Fruit fly (Drosophila melanogaster) whole organism, wandering third instar larva: ENCODE data around the gene pcm.
A peak's percentile ranks its signal among the peaks of the same experiment; 100 is the strongest.

ENCODE experiments used
- CG32264 ChIP-seq: fragments of 200-800 bp; sonication (Bioruptor generic); optimal IDR thresholded peaks from 2 replicates; lab custom pipeline; 2016; ENCODE audit warnings: missing biosample characterization, missing genetic modification characterization
- Dfd ChIP-seq: fragments of >200 bp; optimal IDR thresholded peaks from 2 replicates; lab custom pipeline; 2017; ENCODE audit warnings: missing biosample characterization, missing genetic modification characterization
- Myc ChIP-seq: fragments of >200 bp; optimal IDR thresholded peaks from 2 replicates; lab custom pipeline; 2017
- Rel ChIP-seq, 2 experiments: fragments of 200-800 bp; sonication (Bioruptor generic) in 1 of 2; optimal IDR thresholded peaks; 2 replicates in 1 of 2; 3 replicates in 1 of 2; lab custom pipeline; 2016 to 2019; ENCODE audit warnings: mild to moderate bottlenecking in 2 of 2, missing biosample characterization in 2 of 2, missing genetic modification characterization in 2 of 2, moderate library complexity in 1 of 2
- jim ChIP-seq: fragments of 175-275, 200-325 bp; sonication (Bioruptor generic); optimal IDR thresholded peaks from 2 replicates; lab custom pipeline; 2016; ENCODE audit warnings: missing biosample characterization, mild to moderate bottlenecking, missing genetic modification characterization
- psq ChIP-seq: fragments of 200-800 bp; sonication (Bioruptor generic); optimal IDR thresholded peaks from 3 replicates; lab custom pipeline; 2017; ENCODE audit warnings: missing biosample characterization, mild to moderate bottlenecking, missing genetic modification characterization, moderate library complexity

DNA sequence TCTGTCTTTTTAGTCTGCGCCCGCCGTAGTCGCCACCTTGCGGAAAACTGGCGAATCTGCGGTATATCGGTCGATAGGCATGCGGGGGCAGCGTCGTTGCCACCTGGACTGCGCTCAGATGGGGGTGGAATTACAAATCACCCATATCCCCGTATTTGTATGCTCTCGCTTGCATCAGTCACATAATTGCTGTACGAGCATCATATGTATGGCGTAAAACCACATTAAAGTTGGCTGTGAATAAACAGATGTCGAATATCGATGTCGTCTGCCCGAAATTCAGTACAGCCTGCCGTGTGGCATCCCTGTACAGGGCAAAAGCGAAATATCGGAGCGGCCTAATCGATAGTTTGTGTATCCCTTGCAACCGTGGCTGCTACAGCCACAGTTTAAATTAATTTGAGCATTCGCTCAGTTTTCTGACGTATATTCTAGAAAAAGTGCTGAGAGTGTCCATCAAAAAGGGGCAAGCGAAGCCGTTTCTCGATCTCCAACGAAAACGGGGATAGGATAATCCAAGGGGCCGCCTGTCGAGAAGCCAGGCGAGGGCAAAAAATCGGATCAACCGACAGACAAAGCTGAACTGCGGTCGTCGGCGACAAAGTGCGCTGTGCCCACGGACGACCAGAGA, 30.1 kb upstream of the pcm start, which contains the start of the genes Idh3a and CoRest:
- TF ChIP-seq psq (GFP tag; lab: Kevin White, UChicago) (no peak), CG32264 (no peak), Rel (GFP tag; optimal IDR thresholded peaks at IDR 0.05; lab: Kevin White, UChicago) (no peak), Rel (tag; optimal IDR thresholded peaks at IDR 0.05; lab: Kevin White, UChicago) (peak; percentile 12), Myc (lab: Kevin White, UChicago) (peak; percentile 53), jim (GFP tag; lab: Kevin White, UChicago) (no peak), Dfd (GFP tag; lab: Kevin White, UChicago) (no peak)
